Worm (Caenorhabditis elegans): ENCODE results near the gene clec-139.

ce11 chrII:4663186-4663585, 41.6 kb upstream of the clec-139 start, which contains the start of gene T05A7.12:
- TF ChIP-seq B0310.2 (tag; optimal IDR thresholded peaks at IDR 0.05) (no peak), ets-7 (tag; optimal IDR thresholded peaks at IDR 0.05) (no peak), tbx-37 (GFP tag; conservative IDR thresholded peaks at IDR 0.05) (no peak), ama-1 (optimal IDR thresholded peaks at IDR 0.05) (no peak), ceh-13 (GFP tag; optimal IDR thresholded peaks at IDR 0.05) (no peak)
